Worm (Caenorhabditis elegans) whole organism, L1 larva: ENCODE results near the gene clec-215.

Experiments
- C04F5.9 ChIP-seq: sonication (generic microtip); optimal IDR thresholded peaks from 2 replicates; lab custom pipeline; 2016; ENCODE audit warnings: missing genetic modification characterization, missing compliant biosample characterization
- C34B4.2 ChIP-seq: sonication (generic microtip); optimal IDR thresholded peaks from 2 replicates; lab custom pipeline; 2017; ENCODE audit warnings: mild to moderate bottlenecking, missing genetic modification characterization, missing compliant biosample characterization
- aha-1 ChIP-seq: fragments of 150-350 bp; optimal IDR thresholded peaks from 2 replicates; lab custom pipeline; 2014; ENCODE audit warnings: missing biosample characterization, missing genetic modification characterization
- alr-1 ChIP-seq: fragments of 200-800 bp; sonication (Bioruptor generic); optimal IDR thresholded peaks from 2 replicates; lab custom pipeline; 2018; ENCODE audit warnings: borderline replicate concordance, mild to moderate bottlenecking, missing genetic modification characterization, missing compliant biosample characterization
- ama-1 ChIP-seq: fragments of 150-350 bp; optimal IDR thresholded peaks from 2 replicates; lab custom pipeline; 2014
- ceh-63 ChIP-seq: fragments of 200-800 bp; sonication (Bioruptor generic); optimal IDR thresholded peaks from 2 replicates; lab custom pipeline; 2018; ENCODE audit warnings: mild to moderate bottlenecking, missing genetic modification characterization, missing compliant biosample characterization
- dpl-1 ChIP-seq, 3 experiments: fragments of 150-350 bp in 2 of 3; sonication (generic microtip) in 1 of 3; optimal IDR thresholded peaks; 2 replicates each; lab custom pipeline; 2014 to 2017; ENCODE audit warnings: missing biosample characterization in 3 of 3, missing genetic modification characterization in 3 of 3, missing genetic modification reagents in 3 of 3
- dsc-1 ChIP-seq: sonication (generic microtip); optimal IDR thresholded peaks from 2 replicates; lab custom pipeline; 2016; ENCODE audit warnings: mild to moderate bottlenecking, missing genetic modification characterization, missing compliant biosample characterization
- egl-27 ChIP-seq, 2 experiments: fragments of 150-350 bp in 1 of 2; sonication (generic microtip); optimal IDR thresholded peaks; 3 replicates each; lab custom pipeline; 2017 to 2018; ENCODE audit warnings: missing biosample characterization in 2 of 2, missing genetic modification characterization in 2 of 2, missing genetic modification reagents in 2 of 2
- elt-2 ChIP-seq: sonication (generic microtip); optimal IDR thresholded peaks from 2 replicates; lab custom pipeline; 2016; ENCODE audit warnings: missing genetic modification characterization, mild to moderate bottlenecking, inconsistent platforms, missing compliant biosample characterization, missing genetic modification reagents
- ets-5 ChIP-seq: fragments of 200-800 bp; sonication (Bioruptor generic); IDR thresholded peaks from 2 replicates; pipeline ENCODE4 v1.3.6; 2022; ENCODE audit warnings: missing genetic modification characterization, missing compliant biosample characterization
- fkh-10 ChIP-seq: sonication (generic microtip); optimal IDR thresholded peaks from 2 replicates; lab custom pipeline; 2017; ENCODE audit warnings: missing biosample characterization, missing genetic modification reagents, missing genetic modification characterization
- fkh-4 ChIP-seq: sonication (generic microtip); optimal IDR thresholded peaks from 2 replicates; lab custom pipeline; 2016; ENCODE audit warnings: missing compliant biosample characterization, missing genetic modification characterization, borderline replicate concordance
- hlh-17 ChIP-seq: fragments of 200-800 bp; sonication (Bioruptor generic); optimal IDR thresholded peaks from 2 replicates; lab custom pipeline; 2018; ENCODE audit warnings: missing genetic modification characterization, mild to moderate bottlenecking, missing compliant biosample characterization, moderate library complexity, borderline replicate concordance
- hlh-4 ChIP-seq: sonication (generic microtip); optimal IDR thresholded peaks from 2 replicates; lab custom pipeline; 2016; ENCODE audit warnings: mild to moderate bottlenecking, missing genetic modification characterization, missing compliant biosample characterization
- irx-1 ChIP-seq: sonication (generic microtip); optimal IDR thresholded peaks from 2 replicates; lab custom pipeline; 2016; ENCODE audit warnings: missing genetic modification characterization, missing compliant biosample characterization
- lin-13 ChIP-seq: fragments of 150-350 bp; optimal IDR thresholded peaks from 2 replicates; lab custom pipeline; 2014; ENCODE audit warnings: missing biosample characterization, missing genetic modification reagents, missing genetic modification characterization
- lin-14 ChIP-seq: fragments of 200-800 bp; sonication (Bioruptor generic); optimal IDR thresholded peaks from 2 replicates; lab custom pipeline; 2018; ENCODE audit warnings: mild to moderate bottlenecking, missing genetic modification characterization, moderate library complexity, missing compliant biosample characterization
- lin-15B ChIP-seq: fragments of 150-350 bp; sonication (generic microtip); optimal IDR thresholded peaks from 3 replicates; lab custom pipeline; 2014; ENCODE audit warnings: missing biosample characterization, missing genetic modification characterization
- mab-9 ChIP-seq: fragments of 200-800 bp; sonication (Bioruptor generic); IDR thresholded peaks from 2 replicates; pipeline ENCODE4 v1.3.6; 2022; ENCODE audit warnings: missing genetic modification reagents, missing genetic modification characterization, missing compliant biosample characterization
- mdl-1 ChIP-seq, 2 experiments: fragments of 150-350 bp; optimal IDR thresholded peaks; 2 replicates each; lab custom pipeline; 2014 to 2017; ENCODE audit warnings: missing biosample characterization in 2 of 2, missing genetic modification characterization in 2 of 2, inconsistent platforms in 1 of 2
- mep-1 ChIP-seq: fragments of 150-350 bp; optimal IDR thresholded peaks from 2 replicates; lab custom pipeline; 2014; ENCODE audit warnings: missing biosample characterization, missing genetic modification characterization
- nhr-11 ChIP-seq: fragments of 150-350 bp; optimal IDR thresholded peaks from 2 replicates; lab custom pipeline; 2014; ENCODE audit warnings: missing biosample characterization, missing genetic modification characterization
- nhr-12 ChIP-seq: sonication (generic microtip); optimal IDR thresholded peaks from 2 replicates; lab custom pipeline; 2017; ENCODE audit warnings: missing biosample characterization, missing genetic modification characterization
- nhr-19 ChIP-seq: fragments of 200-800 bp; sonication (Bioruptor generic); conservative IDR thresholded peaks from 2 replicates; pipeline ENCODE4 v1.3.6; 2022; ENCODE audit warnings: missing genetic modification characterization, missing compliant biosample characterization
- nhr-20 ChIP-seq: sonication (generic microtip); optimal IDR thresholded peaks from 2 replicates; lab custom pipeline; 2016; ENCODE audit warnings: mild to moderate bottlenecking, missing genetic modification characterization, missing compliant biosample characterization
- nhr-237 ChIP-seq: fragments of 150-350 bp; optimal IDR thresholded peaks from 2 replicates; lab custom pipeline; 2014; ENCODE audit warnings: missing biosample characterization, missing genetic modification characterization
- nhr-77 ChIP-seq: fragments of 150-350 bp; optimal IDR thresholded peaks from 2 replicates; lab custom pipeline; 2014; ENCODE audit warnings: missing biosample characterization, missing genetic modification characterization
- nhr-84 ChIP-seq: sonication (generic microtip); optimal IDR thresholded peaks from 2 replicates; lab custom pipeline; 2017; ENCODE audit warnings: missing biosample characterization, missing genetic modification characterization
- pag-3 ChIP-seq: sonication (generic microtip); optimal IDR thresholded peaks from 2 replicates; lab custom pipeline; 2017; ENCODE audit warnings: missing genetic modification characterization, mild to moderate bottlenecking, missing compliant biosample characterization, antibody characterized with exemption, borderline replicate concordance; ENCODE audit not compliant: insufficient read depth
- rnt-1 ChIP-seq: sonication (generic microtip); optimal IDR thresholded peaks from 2 replicates; lab custom pipeline; 2016; ENCODE audit warnings: mild to moderate bottlenecking, missing genetic modification characterization, moderate library complexity, missing compliant biosample characterization
- skn-1 ChIP-seq: fragments of 150-350 bp; optimal IDR thresholded peaks from 2 replicates; lab custom pipeline; 2014; ENCODE audit warnings: missing biosample characterization, missing genetic modification characterization
- snu-23 ChIP-seq: sonication (generic microtip); optimal IDR thresholded peaks from 2 replicates; lab custom pipeline; 2016; ENCODE audit warnings: missing genetic modification characterization, missing compliant biosample characterization
- sptf-1 ChIP-seq: fragments of 150-350 bp; optimal IDR thresholded peaks from 2 replicates; lab custom pipeline; 2014; ENCODE audit warnings: missing biosample characterization, missing genetic modification characterization
- tbx-2 ChIP-seq: sonication (generic microtip); optimal IDR thresholded peaks from 2 replicates; lab custom pipeline; 2016; ENCODE audit warnings: missing genetic modification characterization, missing compliant biosample characterization
- tlp-1 ChIP-seq: fragments of 150-350 bp; optimal IDR thresholded peaks from 2 replicates; lab custom pipeline; 2014; ENCODE audit warnings: missing biosample characterization, missing genetic modification characterization
- unc-86 ChIP-seq: sonication (generic microtip); optimal IDR thresholded peaks from 2 replicates; lab custom pipeline; 2016; ENCODE audit warnings: missing genetic modification characterization, missing compliant biosample characterization
- vab-15 ChIP-seq: sonication (generic microtip); optimal IDR thresholded peaks from 2 replicates; lab custom pipeline; 2017; ENCODE audit warnings: missing genotype, mild to moderate bottlenecking, missing genetic modification characterization, missing compliant biosample characterization
- zag-1 ChIP-seq: fragments of 150-350 bp; optimal IDR thresholded peaks from 2 replicates; lab custom pipeline; 2014; ENCODE audit warnings: missing biosample characterization, missing genetic modification characterization

Gene clec-215

ce11 chrV:7587637-7588036 lies 24.5 kb upstream of the clec-215 start, which contains the start of the genes F19F10.11 and C50E3.5 (continued):
- peak; percentile 69 for TF ChIP-seq nhr-20
- peak; percentile 42 for TF ChIP-seq irx-1 (tag; lab: Kevin White, UChicago)
- peak; percentile 38 for TF ChIP-seq lin-15B
- peak; percentile 53 for TF ChIP-seq lin-13 (GFP tag; lab: Kevin White, UChicago)
- TF ChIP-seq aha-1 (tag; lab: Kevin White, UChicago) = no peak
- no peak for TF ChIP-seq elt-2
- no peak for TF ChIP-seq zag-1 (tag; lab: Kevin White, UChicago)
- peak; percentile 62 for TF ChIP-seq dsc-1 (tag; lab: Kevin White, UChicago)
- TF ChIP-seq nhr-19 (GFP tag; lab: Robert Waterston, UW) = peak; percentile 66
- no peak for TF ChIP-seq hlh-4 (tag; lab: Kevin White, UChicago)
- no peak for TF ChIP-seq ets-5 (GFP tag; lab: Robert Waterston, UW)
- TF ChIP-seq nhr-11 (tag; lab: Kevin White, UChicago) = no peak
- TF ChIP-seq sptf-1 (tag; lab: Kevin White, UChicago) = no peak
- TF ChIP-seq C34B4.2 (tag; lab: Kevin White, UChicago) = no peak

ce11 chrV:7590454-7590853 lies 21.7 kb upstream of the clec-215 start, which contains the start of gene C50E3.6:
Gene C50E3.6 (minus strand): TSS chrV:7590554.
- no peak for TF ChIP-seq C04F5.9 (tag; lab: Kevin White, UChicago)
- TF ChIP-seq dsc-1 (tag; lab: Kevin White, UChicago) = no peak
- TF ChIP-seq nhr-84 = no peak
- TF ChIP-seq dpl-1 (GFP tag; optimal IDR thresholded peaks at IDR 0.05; lab: Kevin White, UChicago) = no peak
- TF ChIP-seq elt-2 = no peak
- TF ChIP-seq skn-1 (tag; lab: Kevin White, UChicago) = no peak
- TF ChIP-seq fkh-10 (GFP tag; lab: Kevin White, UChicago) = peak; percentile 49
- peak; percentile 7 for TF ChIP-seq lin-14
- no peak for TF ChIP-seq C34B4.2 (tag; lab: Kevin White, UChicago)
- no peak for TF ChIP-seq lin-13 (GFP tag; lab: Kevin White, UChicago)
- no peak for TF ChIP-seq nhr-11 (tag; lab: Kevin White, UChicago)
- no peak for TF ChIP-seq snu-23 (GFP tag; lab: Kevin White, UChicago)
- no peak for TF ChIP-seq unc-86
- TF ChIP-seq nhr-12 (tag; lab: Kevin White, UChicago) = no peak
- TF ChIP-seq tbx-2 (tag; lab: Kevin White, UChicago) = no peak
- no peak for TF ChIP-seq nhr-77 (tag; lab: Kevin White, UChicago)
- no peak for TF ChIP-seq ama-1 (lab: Kevin White, UChicago)

ce11 chrV:7595132-7595531 lies 17.0 kb upstream of the clec-215 start:
- TF ChIP-seq fkh-4 (tag; lab: Kevin White, UChicago) (no peak), pag-3 (tag; lab: Kevin White, UChicago) (no peak), mdl-1 (tag; optimal IDR thresholded peaks at IDR 0.05; lab: Kevin White, UChicago) (no peak), nhr-237 (tag; lab: Kevin White, UChicago) (no peak), alr-1 (tag; lab: Kevin White, UChicago) (no peak), mep-1 (tag; lab: Kevin White, UChicago) (no peak), tlp-1 (tag; lab: Kevin White, UChicago) (no peak), vab-15 (tag; lab: Kevin White, UChicago) (no peak), rnt-1 (tag; lab: Kevin White, UChicago) (no peak), ceh-63 (GFP tag; lab: Kevin White, UChicago) (no peak), hlh-17 (GFP tag; lab: Kevin White, UChicago) (no peak), mab-9 (GFP tag; lab: Robert Waterston, UW) (no peak), egl-27 (tag; optimal IDR thresholded peaks at IDR 0.05; lab: Kevin White, UChicago) (no peak)
